Worm (Caenorhabditis elegans): ENCODE results near the gene szy-2.

Gene szy-2

ce11 chrIII:5382073-5382472 is 11.0 kb upstream of the szy-2 start, which contains the start of gene Y32H12A.6:
TSS of gene Y32H12A.6 (minus strand) at chrIII:5382173.
- TF ChIP-seq unc-39 (tag; optimal IDR thresholded peaks at IDR 0.05): no peak
- TF ChIP-seq nfya-1 (tag; optimal IDR thresholded peaks at IDR 0.05; ENCODE audit: insufficient read depth): no peak
- TF ChIP-seq fkh-2 (tag; optimal IDR thresholded peaks at IDR 0.05): no peak
- no peak for TF ChIP-seq ztf-4 (tag; optimal IDR thresholded peaks at IDR 0.05)
- no peak for TF ChIP-seq nhr-77 (tag; optimal IDR thresholded peaks at IDR 0.05)
- TF ChIP-seq elt-1 (tag; optimal IDR thresholded peaks at IDR 0.05): no peak
- TF ChIP-seq unc-62 (GFP tag; optimal IDR thresholded peaks at IDR 0.05): no peak

- TF ChIP-seq fkh-10 (GFP tag; optimal IDR thresholded peaks at IDR 0.05): no peak
- no peak for TF ChIP-seq egl-5 (tag; optimal IDR thresholded peaks at IDR 0.05)
- TF ChIP-seq egl-27 (tag; optimal IDR thresholded peaks at IDR 0.05): no peak
- no peak for TF ChIP-seq mdl-1 (tag; optimal IDR thresholded peaks at IDR 0.05)
- TF ChIP-seq ztf-11 (tag; optimal IDR thresholded peaks at IDR 0.05): no peak
- no peak for TF ChIP-seq unc-39 (tag; optimal IDR thresholded peaks at IDR 0.05)
- TF ChIP-seq unc-62 (GFP tag; optimal IDR thresholded peaks at IDR 0.05): no peak
- TF ChIP-seq elt-2 (tag; optimal IDR thresholded peaks at IDR 0.05): no peak
- no peak for TF ChIP-seq fos-1 (tag; optimal IDR thresholded peaks at IDR 0.05)
- no peak for TF ChIP-seq eor-1 (tag; optimal IDR thresholded peaks at IDR 0.05)
- no peak for TF ChIP-seq nhr-23 (tag; optimal IDR thresholded peaks at IDR 0.05)
- no peak for TF ChIP-seq skn-1 (tag; optimal IDR thresholded peaks at IDR 0.05)
- TF ChIP-seq pqm-1 (tag; optimal IDR thresholded peaks at IDR 0.05): no peak
- no peak for TF ChIP-seq ztf-4 (tag; optimal IDR thresholded peaks at IDR 0.05)
Observed at ce11 chrIII:5380554-5380953, 9.5 kb upstream of the szy-2 start.

DNA sequence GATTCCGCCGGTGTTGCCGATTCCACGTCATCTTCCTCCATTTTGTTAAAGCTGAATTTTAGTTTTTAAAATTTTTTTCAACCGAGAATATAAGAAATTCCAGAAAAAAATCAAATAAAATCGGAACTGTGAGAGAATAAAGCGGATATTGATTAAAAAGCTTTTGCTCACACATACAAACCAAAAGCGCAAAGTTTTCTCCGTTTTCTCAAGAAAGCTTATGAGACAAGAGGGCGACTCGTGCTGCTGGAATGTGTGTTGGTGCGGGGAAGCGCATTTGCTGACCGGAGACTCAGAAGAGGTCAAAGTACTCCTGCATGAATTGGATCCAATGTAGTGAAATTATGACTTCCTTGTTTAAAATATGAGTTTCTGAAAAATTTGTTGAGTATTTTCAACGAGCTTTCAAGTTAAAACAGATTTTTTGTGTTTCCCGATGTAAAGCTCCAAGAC is 8.8 kb upstream of the szy-2 start, which contains the start of gene paqr-2:
Gene paqr-2, minus strand, starts transcription at position 51 of the 453 bp plus-strand sequence.
- peak; percentile 2 for TF ChIP-seq snpc-4 (tag; optimal IDR thresholded peaks at IDR 0.05)
- TF ChIP-seq nhr-12 (tag; optimal IDR thresholded peaks at IDR 0.05): no peak
- TF ChIP-seq nfya-1 (tag; optimal IDR thresholded peaks at IDR 0.05; ENCODE audit: insufficient read depth): peak; percentile 44
- no peak for TF ChIP-seq nhr-43 (tag; optimal IDR thresholded peaks at IDR 0.05; ENCODE audit: poor library complexity, severe bottlenecking)
- TF ChIP-seq nhr-11 (tag; optimal IDR thresholded peaks at IDR 0.05): no peak
- no peak for TF ChIP-seq tbx-2 (tag; optimal IDR thresholded peaks at IDR 0.05)
- TF ChIP-seq pha-4 (tag; optimal IDR thresholded peaks at IDR 0.05): peak; percentile 51
- TF ChIP-seq elt-3 (tag; optimal IDR thresholded peaks at IDR 0.05): no peak
- peak; percentile 63 for TF ChIP-seq lin-15B (tag; optimal IDR thresholded peaks at IDR 0.05)
- TF ChIP-seq egl-27 (tag; optimal IDR thresholded peaks at IDR 0.05): no peak
- no peak for TF ChIP-seq hmg-11 (tag; optimal IDR thresholded peaks at IDR 0.05)
- TF ChIP-seq ceh-82 (tag; optimal IDR thresholded peaks at IDR 0.05): no peak
- no peak for TF ChIP-seq ztf-4 (tag; optimal IDR thresholded peaks at IDR 0.05)
- no peak for TF ChIP-seq zag-1 (tag; optimal IDR thresholded peaks at IDR 0.05)
- TF ChIP-seq elt-2 (tag; optimal IDR thresholded peaks at IDR 0.05): peak; percentile 3
- TF ChIP-seq mml-1 (tag; optimal IDR thresholded peaks at IDR 0.05): no peak
- TF ChIP-seq mdl-1 (tag; optimal IDR thresholded peaks at IDR 0.05): no peak
- TF ChIP-seq skn-1 (tag; optimal IDR thresholded peaks at IDR 0.05): no peak
- TF ChIP-seq ceh-16 (tag; optimal IDR thresholded peaks at IDR 0.05): no peak
- TF ChIP-seq ZK546.5 (tag; optimal IDR thresholded peaks at IDR 0.05): no peak
- no peak for TF ChIP-seq egl-5 (tag; optimal IDR thresholded peaks at IDR 0.05)
- peak; percentile 13 for TF ChIP-seq nhr-23 (tag; optimal IDR thresholded peaks at IDR 0.05)
- peak; percentile 16 for TF ChIP-seq pqm-1 (tag; optimal IDR thresholded peaks at IDR 0.05)
- no peak for TF ChIP-seq fkh-2 (tag; optimal IDR thresholded peaks at IDR 0.05)
- no peak for TF ChIP-seq ama-1 (optimal IDR thresholded peaks at IDR 0.05)
- TF ChIP-seq fkh-10 (GFP tag; optimal IDR thresholded peaks at IDR 0.05): no peak

- TF ChIP-seq pha-4 (tag; optimal IDR thresholded peaks at IDR 0.05) (peak; percentile 16), nhr-23 (tag; optimal IDR thresholded peaks at IDR 0.05) (no peak), nfya-1 (tag; optimal IDR thresholded peaks at IDR 0.05; ENCODE audit: insufficient read depth) (peak; percentile 19)
Observed at ce11 chrIII:5375001-5375532, 4.0 kb upstream of the szy-2 start.

ce11 chrIII:5373715-5374114 is 2.6 kb upstream of the szy-2 start:
- TF ChIP-seq ama-1 (optimal IDR thresholded peaks at IDR 0.05) (peak; percentile 34), elt-3 (tag; optimal IDR thresholded peaks at IDR 0.05) (no peak), nhr-23 (tag; optimal IDR thresholded peaks at IDR 0.05) (no peak), nhr-25 (tag; optimal IDR thresholded peaks at IDR 0.05) (peak; percentile 5), snpc-4 (tag; optimal IDR thresholded peaks at IDR 0.05) (no peak), nhr-12 (tag; optimal IDR thresholded peaks at IDR 0.05) (no peak), ceh-28 (tag; optimal IDR thresholded peaks at IDR 0.05) (no peak)
